Worm (Caenorhabditis elegans) whole organism, L1 larva: Measurements from ENCODE around the gene egl-1.
A peak's percentile ranks its signal among the peaks of the same experiment; 100 is the strongest.

ENCODE experiments used
- C34B4.2 ChIP-seq: sonication (generic microtip); optimal IDR thresholded peaks from 2 replicates; lab custom pipeline; 2017; ENCODE audit warnings: mild to moderate bottlenecking, missing genetic modification characterization, missing compliant biosample characterization
- Y116A8C.19 ChIP-seq: sonication (generic microtip); optimal IDR thresholded peaks from 2 replicates; lab custom pipeline; 2016; ENCODE audit warnings: missing compliant biosample characterization, missing genetic modification characterization, borderline replicate concordance
- ama-1 ChIP-seq: fragments of 150-350 bp; optimal IDR thresholded peaks from 2 replicates; lab custom pipeline; 2014
- blmp-1 ChIP-seq: fragments of 150-350 bp; optimal IDR thresholded peaks from 2 replicates; lab custom pipeline; 2014; ENCODE audit warnings: missing biosample characterization, missing genetic modification characterization
- ceh-63 ChIP-seq: fragments of 200-800 bp; sonication (Bioruptor generic); optimal IDR thresholded peaks from 2 replicates; lab custom pipeline; 2018; ENCODE audit warnings: mild to moderate bottlenecking, missing genetic modification characterization, missing compliant biosample characterization
- ceh-8 ChIP-seq: fragments of 200-800 bp; sonication (Bioruptor generic); optimal IDR thresholded peaks from 2 replicates; lab custom pipeline; 2018; ENCODE audit warnings: mild to moderate bottlenecking, missing genetic modification characterization, moderate library complexity, missing compliant biosample characterization
- ceh-82 ChIP-seq, 3 experiments: fragments of 150-350 bp in 1 of 3; sonication (generic microtip) in 2 of 3; optimal IDR thresholded peaks; 2 replicates each; lab custom pipeline; 2014 to 2017; ENCODE audit warnings: missing biosample characterization in 3 of 3, missing genetic modification characterization in 3 of 3
- ces-1 ChIP-seq: fragments of 150-350 bp; optimal IDR thresholded peaks from 2 replicates; lab custom pipeline; 2014; ENCODE audit warnings: missing biosample characterization, missing genetic modification reagents, missing genetic modification characterization
- dpl-1 ChIP-seq, 3 experiments: fragments of 150-350 bp in 2 of 3; sonication (generic microtip) in 1 of 3; optimal IDR thresholded peaks; 2 replicates each; lab custom pipeline; 2014 to 2017; ENCODE audit warnings: missing biosample characterization in 3 of 3, missing genetic modification characterization in 3 of 3, missing genetic modification reagents in 3 of 3
- dsc-1 ChIP-seq: sonication (generic microtip); optimal IDR thresholded peaks from 2 replicates; lab custom pipeline; 2016; ENCODE audit warnings: mild to moderate bottlenecking, missing genetic modification characterization, missing compliant biosample characterization
- efl-1 ChIP-seq, 4 experiments: fragments of 150-350 bp; optimal IDR thresholded peaks in 3 of 4; peaks in 1 of 4; 1 replicate in 1 of 4; 2 replicates in 3 of 4; lab custom pipeline; 2014; ENCODE audit warnings: missing biosample characterization in 2 of 4, missing genetic modification characterization in 2 of 4, missing genetic modification reagents in 2 of 4
- efl-3 ChIP-seq: fragments of 200-800 bp; sonication (Bioruptor generic); optimal IDR thresholded peaks from 2 replicates; lab custom pipeline; 2018; ENCODE audit warnings: mild to moderate bottlenecking, missing genetic modification characterization, missing compliant biosample characterization
- egl-27 ChIP-seq, 2 experiments: fragments of 150-350 bp in 1 of 2; sonication (generic microtip); optimal IDR thresholded peaks; 3 replicates each; lab custom pipeline; 2017 to 2018; ENCODE audit warnings: missing biosample characterization in 2 of 2, missing genetic modification characterization in 2 of 2, missing genetic modification reagents in 2 of 2
- elt-3 ChIP-seq, 6 experiments: fragments of 150-350 bp in 1 of 6; sonication (generic microtip); optimal IDR thresholded peaks; 2 replicates each; lab custom pipeline; 2017 to 2018; ENCODE audit warnings: missing biosample characterization in 6 of 6, missing genetic modification characterization in 6 of 6, inconsistent platforms in 1 of 6
- fkh-10 ChIP-seq: sonication (generic microtip); optimal IDR thresholded peaks from 2 replicates; lab custom pipeline; 2017; ENCODE audit warnings: missing biosample characterization, missing genetic modification reagents, missing genetic modification characterization
- fkh-4 ChIP-seq: sonication (generic microtip); optimal IDR thresholded peaks from 2 replicates; lab custom pipeline; 2016; ENCODE audit warnings: missing compliant biosample characterization, missing genetic modification characterization, borderline replicate concordance
- fos-1 ChIP-seq: fragments of 150-350 bp; optimal IDR thresholded peaks from 2 replicates; lab custom pipeline; 2014; ENCODE audit warnings: missing biosample characterization, missing genetic modification characterization
- hlh-17 ChIP-seq: fragments of 200-800 bp; sonication (Bioruptor generic); optimal IDR thresholded peaks from 2 replicates; lab custom pipeline; 2018; ENCODE audit warnings: missing genetic modification characterization, mild to moderate bottlenecking, missing compliant biosample characterization, moderate library complexity, borderline replicate concordance
- hlh-4 ChIP-seq: sonication (generic microtip); optimal IDR thresholded peaks from 2 replicates; lab custom pipeline; 2016; ENCODE audit warnings: mild to moderate bottlenecking, missing genetic modification characterization, missing compliant biosample characterization
- hpl-2 ChIP-seq: fragments of 150-350 bp; optimal IDR thresholded peaks from 2 replicates; lab custom pipeline; 2014; ENCODE audit warnings: missing biosample characterization, missing genetic modification reagents, missing genetic modification characterization
- irx-1 ChIP-seq: sonication (generic microtip); optimal IDR thresholded peaks from 2 replicates; lab custom pipeline; 2016; ENCODE audit warnings: missing genetic modification characterization, missing compliant biosample characterization
- lin-13 ChIP-seq: fragments of 150-350 bp; optimal IDR thresholded peaks from 2 replicates; lab custom pipeline; 2014; ENCODE audit warnings: missing biosample characterization, missing genetic modification reagents, missing genetic modification characterization
- lin-14 ChIP-seq: fragments of 200-800 bp; sonication (Bioruptor generic); optimal IDR thresholded peaks from 2 replicates; lab custom pipeline; 2018; ENCODE audit warnings: mild to moderate bottlenecking, missing genetic modification characterization, moderate library complexity, missing compliant biosample characterization
- lin-39 ChIP-seq: fragments of 150-350 bp; optimal IDR thresholded peaks from 2 replicates; lab custom pipeline; 2014; ENCODE audit warnings: missing biosample characterization, missing genetic modification reagents, missing genetic modification characterization
- lsy-2 ChIP-seq, 2 experiments: fragments of 150-350 bp; optimal IDR thresholded peaks; 2 replicates each; lab custom pipeline; 2014; ENCODE audit warnings: missing biosample characterization in 2 of 2, missing genetic modification characterization in 2 of 2
- mab-9 ChIP-seq: fragments of 200-800 bp; sonication (Bioruptor generic); IDR thresholded peaks from 2 replicates; pipeline ENCODE4 v1.3.6; 2022; ENCODE audit warnings: missing genetic modification reagents, missing genetic modification characterization, missing compliant biosample characterization
- mdl-1 ChIP-seq, 2 experiments: fragments of 150-350 bp; optimal IDR thresholded peaks; 2 replicates each; lab custom pipeline; 2014 to 2017; ENCODE audit warnings: missing biosample characterization in 2 of 2, missing genetic modification characterization in 2 of 2, inconsistent platforms in 1 of 2
- mef-2 ChIP-seq: fragments of 150-350 bp; optimal IDR thresholded peaks from 2 replicates; lab custom pipeline; 2014; ENCODE audit warnings: missing biosample characterization, missing genetic modification characterization
- nhr-11 ChIP-seq: fragments of 150-350 bp; optimal IDR thresholded peaks from 2 replicates; lab custom pipeline; 2014; ENCODE audit warnings: missing biosample characterization, missing genetic modification characterization
- nhr-12 ChIP-seq: sonication (generic microtip); optimal IDR thresholded peaks from 2 replicates; lab custom pipeline; 2017; ENCODE audit warnings: missing biosample characterization, missing genetic modification characterization
- nhr-20 ChIP-seq: sonication (generic microtip); optimal IDR thresholded peaks from 2 replicates; lab custom pipeline; 2016; ENCODE audit warnings: mild to moderate bottlenecking, missing genetic modification characterization, missing compliant biosample characterization
- nhr-47 ChIP-seq: sonication (generic microtip); optimal IDR thresholded peaks from 2 replicates; lab custom pipeline; 2016; ENCODE audit warnings: mild to moderate bottlenecking, missing genetic modification characterization, moderate library complexity, missing compliant biosample characterization
- nhr-76 ChIP-seq: sonication (generic microtip); optimal IDR thresholded peaks from 2 replicates; lab custom pipeline; 2017; ENCODE audit warnings: missing biosample characterization, missing genetic modification characterization
- nhr-77 ChIP-seq: fragments of 150-350 bp; optimal IDR thresholded peaks from 2 replicates; lab custom pipeline; 2014; ENCODE audit warnings: missing biosample characterization, missing genetic modification characterization
- nhr-84 ChIP-seq: sonication (generic microtip); optimal IDR thresholded peaks from 2 replicates; lab custom pipeline; 2017; ENCODE audit warnings: missing biosample characterization, missing genetic modification characterization
- nhr-90 ChIP-seq: sonication (generic microtip); optimal IDR thresholded peaks from 2 replicates; lab custom pipeline; 2016; ENCODE audit warnings: mild to moderate bottlenecking, missing genetic modification characterization, missing compliant biosample characterization; ENCODE audit not compliant: poor library complexity
- pag-3 ChIP-seq: sonication (generic microtip); optimal IDR thresholded peaks from 2 replicates; lab custom pipeline; 2017; ENCODE audit warnings: missing genetic modification characterization, mild to moderate bottlenecking, missing compliant biosample characterization, antibody characterized with exemption, borderline replicate concordance; ENCODE audit not compliant: insufficient read depth
- rnt-1 ChIP-seq: sonication (generic microtip); optimal IDR thresholded peaks from 2 replicates; lab custom pipeline; 2016; ENCODE audit warnings: mild to moderate bottlenecking, missing genetic modification characterization, moderate library complexity, missing compliant biosample characterization
- skn-1 ChIP-seq: fragments of 150-350 bp; optimal IDR thresholded peaks from 2 replicates; lab custom pipeline; 2014; ENCODE audit warnings: missing biosample characterization, missing genetic modification characterization
- snpc-4 ChIP-seq: fragments of 150-350 bp; optimal IDR thresholded peaks from 2 replicates; lab custom pipeline; 2014; ENCODE audit warnings: missing biosample characterization, missing genetic modification characterization
- snu-23 ChIP-seq: sonication (generic microtip); optimal IDR thresholded peaks from 2 replicates; lab custom pipeline; 2016; ENCODE audit warnings: missing genetic modification characterization, missing compliant biosample characterization
- sup-37 ChIP-seq: fragments of 200-800 bp; sonication (Bioruptor generic); optimal IDR thresholded peaks from 2 replicates; lab custom pipeline; 2018; ENCODE audit warnings: mild to moderate bottlenecking, missing genetic modification characterization, missing compliant biosample characterization
- tbx-2 ChIP-seq: sonication (generic microtip); optimal IDR thresholded peaks from 2 replicates; lab custom pipeline; 2016; ENCODE audit warnings: missing genetic modification characterization, missing compliant biosample characterization
- unc-130 ChIP-seq: fragments of 150-350 bp; optimal IDR thresholded peaks from 2 replicates; lab custom pipeline; 2017; ENCODE audit warnings: missing biosample characterization, missing genetic modification characterization, inconsistent platforms
- unc-30 ChIP-seq: sonication (generic microtip); optimal IDR thresholded peaks from 2 replicates; lab custom pipeline; 2017; ENCODE audit warnings: missing biosample characterization, missing genetic modification characterization
- unc-62 ChIP-seq: fragments of 150-350 bp; optimal IDR thresholded peaks from 2 replicates; lab custom pipeline; 2014; ENCODE audit warnings: missing biosample characterization, missing genetic modification reagents, missing genetic modification characterization
- unc-98 ChIP-seq: fragments of 200-800 bp; sonication (Bioruptor generic); IDR thresholded peaks from 2 replicates; pipeline ENCODE4 v1.3.6; 2022; ENCODE audit warnings: missing genetic modification characterization, missing compliant biosample characterization
- xbp-1 ChIP-seq: sonication (generic microtip); optimal IDR thresholded peaks from 2 replicates; lab custom pipeline; 2016; ENCODE audit warnings: missing genetic modification characterization, missing compliant biosample characterization
- zip-4 ChIP-seq: fragments of 200-800 bp; sonication (Bioruptor generic); optimal IDR thresholded peaks from 2 replicates; lab custom pipeline; 2018; ENCODE audit warnings: mild to moderate bottlenecking, missing genetic modification characterization, moderate library complexity, missing compliant biosample characterization
- ztf-11 ChIP-seq, 2 experiments: sonication (generic microtip); optimal IDR thresholded peaks; 2 replicates each; lab custom pipeline; 2016 to 2017; ENCODE audit warnings: missing genetic modification characterization in 2 of 2, missing biosample characterization in 1 of 2, missing compliant biosample characterization in 1 of 2
- ztf-4 ChIP-seq: fragments of 150-350 bp; optimal IDR thresholded peaks from 2 replicates; lab custom pipeline; 2014; ENCODE audit warnings: missing biosample characterization, missing genetic modification characterization

Gene egl-1

DNA sequence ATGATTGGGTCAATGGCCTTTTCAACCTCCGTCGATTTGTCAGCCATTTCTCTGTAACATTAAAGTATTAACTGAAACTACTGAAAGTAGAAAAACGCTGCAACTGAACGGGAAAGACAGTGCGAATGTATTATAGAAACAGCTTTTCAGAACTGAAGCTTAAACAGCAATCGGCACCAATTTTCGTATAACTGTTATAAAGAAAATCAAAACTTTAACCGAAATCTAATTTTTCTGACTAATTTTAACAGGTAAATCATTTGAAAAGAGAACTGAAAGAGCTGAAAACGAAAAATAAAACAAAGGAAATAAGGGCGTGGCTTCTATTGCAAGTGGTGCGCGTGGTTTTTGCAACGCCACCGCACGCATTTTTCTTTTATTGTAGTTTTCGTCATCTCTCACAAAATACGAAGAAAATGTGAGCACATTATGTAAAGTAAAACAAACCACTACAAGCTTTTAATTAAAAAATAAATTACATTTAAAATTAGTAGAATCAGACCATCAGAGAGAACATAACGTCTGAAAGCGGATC, 7.1 kb downstream of the egl-1 start, which contains the start of gene rrsr-1 (continued):
- TF ChIP-seq efl-1 (optimal IDR thresholded peaks at IDR 0.05; lab: Kevin White, UChicago) = peak; percentile 49 to 58
- peak; percentile 32 to 96 for TF ChIP-seq efl-1 (GFP tag; optimal IDR thresholded peaks at IDR 0.05 in 1 of 2; lab: Kevin White, UChicago)
- peak; percentile 6 for TF ChIP-seq lin-39 (tag; lab: Kevin White, UChicago)
- TF ChIP-seq unc-98 (GFP tag; lab: Robert Waterston, UW) = no peak
- TF ChIP-seq nhr-77 (tag; lab: Kevin White, UChicago) = no peak
- TF ChIP-seq skn-1 (tag; lab: Kevin White, UChicago) = peak; percentile 74
- peak in 2 of 3 experiments; percentile 20 to 34 for TF ChIP-seq ceh-82 (tag; optimal IDR thresholded peaks at IDR 0.05; lab: Kevin White, UChicago)
- no peak for TF ChIP-seq nhr-76
- peak; percentile 57 for TF ChIP-seq snpc-4
- TF ChIP-seq fkh-4 (tag; lab: Kevin White, UChicago) = no peak
- TF ChIP-seq ztf-11 (tag; optimal IDR thresholded peaks at IDR 0.05; lab: Kevin White, UChicago) = peak in 1 of 2 experiments; percentile 6
- peak; percentile 35 to 47 (median 41) for TF ChIP-seq dpl-1 (GFP tag; optimal IDR thresholded peaks at IDR 0.05; lab: Kevin White, UChicago)
- peak; percentile 75 for TF ChIP-seq unc-130
- TF ChIP-seq efl-3 (GFP tag; lab: Kevin White, UChicago) = no peak
- TF ChIP-seq egl-27 (tag; optimal IDR thresholded peaks at IDR 0.05; lab: Kevin White, UChicago) = no peak
- peak; percentile 36 for TF ChIP-seq dsc-1 (tag; lab: Kevin White, UChicago)
- TF ChIP-seq irx-1 (tag; lab: Kevin White, UChicago) = peak; percentile 29
- no peak for TF ChIP-seq elt-3 (tag; optimal IDR thresholded peaks at IDR 0.05; lab: Kevin White, UChicago)
- TF ChIP-seq snu-23 (GFP tag; lab: Kevin White, UChicago) = no peak
- no peak for TF ChIP-seq Y116A8C.19
- TF ChIP-seq blmp-1 (tag; lab: Kevin White, UChicago) = peak; percentile 21
- TF ChIP-seq mdl-1 (tag; optimal IDR thresholded peaks at IDR 0.05; lab: Kevin White, UChicago) = no peak
- TF ChIP-seq hlh-4 (tag; lab: Kevin White, UChicago) = no peak
- TF ChIP-seq zip-4 (GFP tag; lab: Kevin White, UChicago) = no peak
- TF ChIP-seq xbp-1 = peak; percentile 49
- TF ChIP-seq rnt-1 (tag; lab: Kevin White, UChicago) = peak; percentile 78
- TF ChIP-seq sup-37 = no peak
- TF ChIP-seq ceh-8 (GFP tag; lab: Kevin White, UChicago) = no peak
- TF ChIP-seq ama-1 (lab: Kevin White, UChicago) = no peak
- no peak for TF ChIP-seq mab-9 (GFP tag; lab: Robert Waterston, UW)
- TF ChIP-seq nhr-47 (tag; lab: Kevin White, UChicago) = peak; percentile 68
- no peak for TF ChIP-seq lin-14 (GFP tag; lab: Kevin White, UChicago)
- no peak for TF ChIP-seq C34B4.2
- TF ChIP-seq nhr-84 (tag; lab: Kevin White, UChicago) = no peak
- TF ChIP-seq fos-1 (tag; lab: Kevin White, UChicago) = no peak
- TF ChIP-seq unc-62 (GFP tag; lab: Kevin White, UChicago) = no peak
- peak; percentile 60 for TF ChIP-seq nhr-90 (tag; lab: Kevin White, UChicago)
- no peak for TF ChIP-seq pag-3 (tag; lab: Kevin White, UChicago)
- peak; percentile 2 for TF ChIP-seq nhr-11 (tag; lab: Kevin White, UChicago)
- no peak for TF ChIP-seq lin-13 (GFP tag; lab: Kevin White, UChicago)
- TF ChIP-seq nhr-12 (tag; lab: Kevin White, UChicago) = no peak
- no peak for TF ChIP-seq fkh-10
- TF ChIP-seq ceh-63 = no peak
- TF ChIP-seq lsy-2 (tag; optimal IDR thresholded peaks at IDR 0.05; lab: Kevin White, UChicago) = peak in 1 of 2 experiments; percentile 40
- TF ChIP-seq hpl-2 (GFP tag; lab: Kevin White, UChicago) = no peak
- TF ChIP-seq hlh-17 = no peak
- TF ChIP-seq tbx-2 (tag; lab: Kevin White, UChicago) = peak; percentile 42
- TF ChIP-seq nhr-20 (tag; lab: Kevin White, UChicago) = peak; percentile 47
- TF ChIP-seq mef-2 (tag; lab: Kevin White, UChicago) = no peak
- TF ChIP-seq ces-1 (GFP tag; lab: Kevin White, UChicago) = no peak
- TF ChIP-seq unc-30 (tag; lab: Kevin White, UChicago) = no peak
- TF ChIP-seq ztf-4 (tag; lab: Kevin White, UChicago) = no peak
